Worm (Caenorhabditis elegans): ENCODE results near the gene znf-706.

Gene znf-706

ce11 chrIV:9092011-9092410 lies 4.0 kb downstream of the znf-706 start:
- TF ChIP-seq repo-1 (tag; optimal IDR thresholded peaks at IDR 0.05) (no peak), nhr-27 (tag; optimal IDR thresholded peaks at IDR 0.05) (no peak), Y53F4B.3 (GFP tag; IDR thresholded peaks at IDR 0.05) (no peak), rcor-1 (GFP tag; IDR thresholded peaks at IDR 0.05) (no peak), tlf-1 (GFP tag; optimal IDR thresholded peaks at IDR 0.05) (no peak), lin-40 (tag; optimal IDR thresholded peaks at IDR 0.05) (peak; percentile 2), ztf-22 (GFP tag; optimal IDR thresholded peaks at IDR 0.05) (no peak), attf-3 (GFP tag; conservative IDR thresholded peaks at IDR 0.05) (no peak), dpl-1 (GFP tag; optimal IDR thresholded peaks at IDR 0.05) (no peak), F33H1.4 (GFP tag; IDR thresholded peaks at IDR 0.05) (no peak), egl-18 (GFP tag; IDR thresholded peaks at IDR 0.05) (no peak), F57C9.4 (tag; optimal IDR thresholded peaks at IDR 0.05) (no peak), rec-8 (tag; optimal IDR thresholded peaks at IDR 0.05) (no peak), madf-3 (GFP tag; IDR thresholded peaks at IDR 0.05) (0 out of 2 replicates have a peak, but pooled peaks have one; percentile 17), B0261.1 (tag; optimal IDR thresholded peaks at IDR 0.05) (no peak)

- TF ChIP-seq rec-8 (tag; optimal IDR thresholded peaks at IDR 0.05) (no peak), ama-1 (optimal IDR thresholded peaks at IDR 0.05) (no peak), ama-1 (GFP tag; optimal IDR thresholded peaks at IDR 0.05) (no peak), let-607 (tag; optimal IDR thresholded peaks at IDR 0.05) (no peak), ets-4 (GFP tag; optimal IDR thresholded peaks at IDR 0.05) (no peak), F57C9.4 (tag; optimal IDR thresholded peaks at IDR 0.05) (no peak), fkh-3 (tag; optimal IDR thresholded peaks at IDR 0.05) (no peak), die-1 (tag; optimal IDR thresholded peaks at IDR 0.05) (no peak), Y67H2A.10 (GFP tag; conservative IDR thresholded peaks at IDR 0.05) (no peak), Y79H2A.3 (GFP tag; conservative IDR thresholded peaks at IDR 0.05) (no peak), attf-5 (GFP tag; optimal IDR thresholded peaks at IDR 0.05) (no peak), ztf-25 (GFP tag; IDR thresholded peaks at IDR 0.05) (no peak), lin-26 (GFP tag; IDR thresholded peaks at IDR 0.05) (no peak), ztf-18 (tag; optimal IDR thresholded peaks at IDR 0.05) (no peak), C06A6.2 (GFP tag; conservative IDR thresholded peaks at IDR 0.05) (no peak), atf-7 (tag; optimal IDR thresholded peaks at IDR 0.05) (no peak), B0019.2 (GFP tag; conservative IDR thresholded peaks at IDR 0.05) (no peak), nfya-1 (tag; optimal IDR thresholded peaks at IDR 0.05; ENCODE audit: borderline replicate concordance, insufficient read depth) (no peak)
Observed at ce11 chrIV:9090538-9091195, 5.4 kb downstream of the znf-706 start.

ce11 chrIV:9088294-9088693 lies 7.7 kb downstream of the znf-706 start, which contains the start of gene msa-1:
TSS of gene msa-1 (plus strand) at chrIV:9088594.
- 0 out of 2 replicates have a peak, but pooled peaks have one; percentile 14 for TF ChIP-seq K11D2.4 (GFP tag; IDR thresholded peaks at IDR 0.05)
- no peak for TF ChIP-seq fkh-3 (tag; optimal IDR thresholded peaks at IDR 0.05)

- TF ChIP-seq ets-4 (GFP tag; optimal IDR thresholded peaks at IDR 0.05) (no peak), ztf-22 (GFP tag; optimal IDR thresholded peaks at IDR 0.05) (no peak), mcd-1 (GFP tag; IDR thresholded peaks at IDR 0.05) (no peak), B0336.3 (GFP tag; IDR thresholded peaks at IDR 0.05) (no peak), F55B11.4 (tag; optimal IDR thresholded peaks at IDR 0.05; ENCODE audit: borderline replicate concordance, insufficient read depth) (no peak), snpc-1.3 (tag; optimal IDR thresholded peaks at IDR 0.05; ENCODE audit: insufficient read depth) (no peak), die-1 (tag; optimal IDR thresholded peaks at IDR 0.05) (no peak), F57C9.4 (tag; optimal IDR thresholded peaks at IDR 0.05) (no peak), K12H6.12 (tag; optimal IDR thresholded peaks at IDR 0.05) (no peak), attf-5 (GFP tag; optimal IDR thresholded peaks at IDR 0.05) (no peak), fkh-3 (tag; optimal IDR thresholded peaks at IDR 0.05) (no peak), mxl-1 (tag; optimal IDR thresholded peaks at IDR 0.05) (no peak), nhr-120 (GFP tag; IDR thresholded peaks at IDR 0.05) (no peak), efl-1 (GFP tag; optimal IDR thresholded peaks at IDR 0.05) (no peak), F10E7.11 (tag; optimal IDR thresholded peaks at IDR 0.05) (no peak), ceh-27 (GFP tag; optimal IDR thresholded peaks at IDR 0.05) (no peak), K11D2.4 (GFP tag; IDR thresholded peaks at IDR 0.05) (no peak)
Observed at ce11 chrIV:9082055-9082454, 14.0 kb downstream of the znf-706 start, which contains the start of gene twk-8. TSS of gene twk-8 (plus strand) at chrIV:9082355.

Data from whole organism, young adult.